Fruit fly (Drosophila melanogaster) whole organism, embryonic: ENCODE data around the gene Lmpt.

Experiments used
- Abd-B ChIP-seq: fragments of 200-800 bp; sonication (Bioruptor generic); optimal IDR thresholded peaks from 2 replicates; lab custom pipeline; 2018; ENCODE audit warnings: missing biosample characterization, mild to moderate bottlenecking, missing genetic modification characterization, moderate library complexity
- CG10209 ChIP-seq: fragments of 200-800 bp; sonication (Bioruptor generic); optimal IDR thresholded peaks from 3 replicates; lab custom pipeline; 2017; ENCODE audit warnings: missing biosample characterization, mild to moderate bottlenecking, missing genetic modification characterization, missing genetic modification reagents
- CG10543 ChIP-seq: fragments of 200-800 bp; sonication (Bioruptor generic); optimal IDR thresholded peaks from 3 replicates; lab custom pipeline; 2017; ENCODE audit warnings: missing biosample characterization, mild to moderate bottlenecking, missing genetic modification characterization, moderate library complexity
- CG10979 ChIP-seq: fragments of 200-800 bp; sonication (Bioruptor generic); optimal IDR thresholded peaks from 2 replicates; lab custom pipeline; 2018; ENCODE audit warnings: missing biosample characterization, mild to moderate bottlenecking, missing genetic modification characterization, moderate library complexity
- CG11085 ChIP-seq: fragments of 200-800 bp; sonication (Bioruptor generic); IDR thresholded peaks from 2 replicates; pipeline ENCODE4 v1.3.6; 2022; ENCODE audit warnings: missing biosample characterization, missing genetic modification characterization
- CG11695 ChIP-seq: fragments of 200-800 bp; sonication (Bioruptor generic); IDR thresholded peaks from 3 replicates; pipeline ENCODE4 v1.3.6; 2022; ENCODE audit warnings: missing biosample characterization, missing genetic modification characterization
- CG12769 ChIP-seq: fragments of 200-800 bp; sonication (Bioruptor generic); optimal IDR thresholded peaks from 2 replicates; lab custom pipeline; 2019; ENCODE audit warnings: missing biosample characterization, mild to moderate bottlenecking, missing genetic modification characterization, moderate library complexity
- CG1647 ChIP-seq: fragments of 200-800 bp; sonication (Bioruptor generic); optimal IDR thresholded peaks from 3 replicates; lab custom pipeline; 2016; ENCODE audit warnings: missing biosample characterization, missing genetic modification characterization
- CG17361 ChIP-seq: fragments of 200-800 bp; sonication (Bioruptor generic); IDR thresholded peaks from 3 replicates; pipeline ENCODE4 v1.3.6; 2022; ENCODE audit warnings: missing biosample characterization, missing genetic modification characterization
- CG17829 ChIP-seq: fragments of 200-800 bp; optimal IDR thresholded peaks from 2 replicates; lab custom pipeline; 2019; ENCODE audit warnings: missing biosample characterization, mild to moderate bottlenecking, missing genetic modification characterization, moderate library complexity
- CG2120 ChIP-seq: fragments of 200-800 bp; sonication (Bioruptor generic); optimal IDR thresholded peaks from 3 replicates; lab custom pipeline; 2016; ENCODE audit warnings: missing biosample characterization, missing genetic modification characterization
- CG30020 ChIP-seq: fragments of 200-800 bp; optimal IDR thresholded peaks from 2 replicates; lab custom pipeline; 2019; ENCODE audit warnings: missing biosample characterization, mild to moderate bottlenecking, missing genetic modification characterization, moderate library complexity
- CG4404 ChIP-seq: fragments of 200-800 bp; sonication (Bioruptor generic); IDR thresholded peaks from 2 replicates; pipeline ENCODE4 v1.3.6; 2022; ENCODE audit warnings: missing biosample characterization, missing genetic modification characterization
- CG4617 ChIP-seq: fragments of 200-800 bp; sonication (Bioruptor generic); optimal IDR thresholded peaks from 3 replicates; lab custom pipeline; 2016; ENCODE audit warnings: missing biosample characterization, missing genetic modification characterization, borderline replicate concordance
- CG6765 ChIP-seq: fragments of 200-800 bp; sonication (Bioruptor generic); optimal IDR thresholded peaks from 3 replicates; lab custom pipeline; 2017; ENCODE audit warnings: missing biosample characterization, mild to moderate bottlenecking, missing genetic modification characterization
- CG7745 ChIP-seq: fragments of 200-800 bp; sonication (Bioruptor generic); optimal IDR thresholded peaks from 2 replicates; lab custom pipeline; 2018; ENCODE audit warnings: missing biosample characterization, mild to moderate bottlenecking, missing genetic modification characterization, moderate library complexity
- CG8388 ChIP-seq: fragments of 200-800 bp; sonication (Bioruptor generic); optimal IDR thresholded peaks from 2 replicates; lab custom pipeline; 2019; ENCODE audit warnings: missing biosample characterization, mild to moderate bottlenecking, missing genetic modification characterization, moderate library complexity
- CG8944 ChIP-seq: fragments of 200-800 bp; sonication (Bioruptor generic); optimal IDR thresholded peaks from 3 replicates; lab custom pipeline; 2016; ENCODE audit warnings: missing biosample characterization, missing genetic modification characterization
- CG9817 ChIP-seq: fragments of 200-800 bp; sonication (Bioruptor generic); optimal IDR thresholded peaks from 2 replicates; lab custom pipeline; 2018; ENCODE audit warnings: missing biosample characterization, mild to moderate bottlenecking, missing genetic modification characterization, moderate library complexity
- CoRest ChIP-seq: fragments of 200-800 bp; sonication (Bioruptor generic); optimal IDR thresholded peaks from 3 replicates; lab custom pipeline; 2018; ENCODE audit warnings: missing biosample characterization, mild to moderate bottlenecking, missing genetic modification characterization, moderate library complexity
- D ChIP-seq, 2 experiments: fragments of 200-800 bp in 1 of 2; fragments of >200 bp in 1 of 2; sonication (Bioruptor generic) in 1 of 2; optimal IDR thresholded peaks; 2 replicates in 1 of 2; 3 replicates in 1 of 2; lab custom pipeline; 2017; ENCODE audit warnings: mild to moderate bottlenecking in 1 of 2, missing biosample characterization in 1 of 2, missing genetic modification characterization in 1 of 2, missing genetic modification reagents in 1 of 2
- Dfd ChIP-seq, 2 experiments: fragments of >200 bp; optimal IDR thresholded peaks; 2 replicates each; lab custom pipeline; 2017; ENCODE audit warnings: missing biosample characterization in 2 of 2, missing genetic modification characterization in 2 of 2
- Eip74EF ChIP-seq, 2 experiments: fragments of 200-800 bp in 1 of 2; fragments of >200 bp in 1 of 2; sonication (Bioruptor generic) in 1 of 2; optimal IDR thresholded peaks; 2 replicates each; lab custom pipeline; 2017 to 2019; ENCODE audit warnings: missing biosample characterization in 2 of 2, missing genetic modification characterization in 2 of 2, mild to moderate bottlenecking in 1 of 2, moderate library complexity in 1 of 2
- Gug ChIP-seq: fragments of 200-800 bp; sonication (Bioruptor generic); IDR thresholded peaks from 4 replicates; pipeline ENCODE4 v1.3.6; 2022; ENCODE audit warnings: missing biosample characterization, missing genetic modification characterization
- H15 ChIP-seq: fragments of 200-800 bp; sonication (Bioruptor generic); IDR thresholded peaks from 3 replicates; pipeline ENCODE4 v1.3.6; 2022; ENCODE audit warnings: missing biosample characterization, missing genetic modification characterization
- Hsf ChIP-seq: fragments of 200-800 bp; sonication (Bioruptor generic); optimal IDR thresholded peaks from 3 replicates; lab custom pipeline; 2016; ENCODE audit warnings: missing biosample characterization, missing genetic modification characterization
- MESR4 ChIP-seq: fragments of 200-800 bp; sonication (Bioruptor generic); optimal IDR thresholded peaks from 2 replicates; lab custom pipeline; 2018; ENCODE audit warnings: missing biosample characterization, mild to moderate bottlenecking, missing genetic modification characterization, moderate library complexity
- Meics ChIP-seq: fragments of 200-800 bp; sonication (Bioruptor generic); optimal IDR thresholded peaks from 2 replicates; lab custom pipeline; 2017; ENCODE audit warnings: missing biosample characterization, mild to moderate bottlenecking, missing genetic modification characterization
- Nf-YC ChIP-seq: fragments of 200-800 bp; optimal IDR thresholded peaks from 3 replicates; lab custom pipeline; 2019; ENCODE audit warnings: missing biosample characterization, mild to moderate bottlenecking, missing genetic modification characterization, moderate library complexity
- Oaz ChIP-seq: fragments of 200-800 bp; sonication (Bioruptor generic); IDR thresholded peaks from 2 replicates; pipeline ENCODE4 v1.3.6; 2022; ENCODE audit warnings: missing biosample characterization, missing genetic modification characterization
- Oli ChIP-seq: fragments of 200-800 bp; sonication (Bioruptor generic); optimal IDR thresholded peaks from 2 replicates; lab custom pipeline; 2018; ENCODE audit warnings: missing biosample characterization, mild to moderate bottlenecking, missing genetic modification characterization, moderate library complexity
- PHDP ChIP-seq: fragments of 200-800 bp; sonication (Bioruptor generic); optimal IDR thresholded peaks from 3 replicates; lab custom pipeline; 2018; ENCODE audit warnings: missing biosample characterization, mild to moderate bottlenecking, missing genetic modification characterization, moderate library complexity
- Sox100B ChIP-seq: fragments of 200-800 bp; sonication (Bioruptor generic); optimal IDR thresholded peaks from 3 replicates; lab custom pipeline; 2018; ENCODE audit warnings: missing biosample characterization, mild to moderate bottlenecking, missing genetic modification characterization
- Usf ChIP-seq: fragments of 200-800 bp; sonication (Bioruptor generic); optimal IDR thresholded peaks from 2 replicates; lab custom pipeline; 2017; ENCODE audit warnings: missing genotype, missing biosample characterization, missing genetic modification characterization
- bowl ChIP-seq: fragments of 200-800 bp; sonication (Bioruptor generic); IDR thresholded peaks from 2 replicates; pipeline ENCODE4 v1.3.6; 2022; ENCODE audit warnings: missing biosample characterization, missing genetic modification characterization
- cad ChIP-seq: fragments of >200 bp; optimal IDR thresholded peaks from 2 replicates; lab custom pipeline; 2017; ENCODE audit warnings: missing biosample characterization, missing genetic modification characterization
- chif ChIP-seq, 2 experiments: fragments of 200-800 bp; sonication (Bioruptor generic); optimal IDR thresholded peaks; 3 replicates each; lab custom pipeline; 2016; ENCODE audit warnings: missing biosample characterization in 2 of 2, missing genetic modification characterization in 2 of 2
- dysf ChIP-seq: fragments of 200-800 bp; sonication (Bioruptor generic); IDR thresholded peaks from 3 replicates; pipeline ENCODE4 v1.3.6; 2022; ENCODE audit warnings: missing biosample characterization, missing genetic modification characterization
- ems ChIP-seq: fragments of 200-800 bp; sonication (Bioruptor generic); optimal IDR thresholded peaks from 3 replicates; lab custom pipeline; 2016; ENCODE audit warnings: missing biosample characterization, missing genetic modification characterization
- ewg ChIP-seq: fragments of 200-800 bp; sonication (Bioruptor generic); optimal IDR thresholded peaks from 3 replicates; lab custom pipeline; 2017; ENCODE audit warnings: mild to moderate bottlenecking, missing biosample characterization, missing genetic modification reagents, missing genetic modification characterization
- fd96Cb ChIP-seq: fragments of 200-800 bp; sonication (Bioruptor generic); optimal IDR thresholded peaks from 2 replicates; lab custom pipeline; 2018; ENCODE audit warnings: missing biosample characterization, mild to moderate bottlenecking, missing genetic modification characterization, moderate library complexity
- jing ChIP-seq: fragments of 200-800 bp; sonication (Bioruptor generic); optimal IDR thresholded peaks from 2 replicates; lab custom pipeline; 2018; ENCODE audit warnings: missing biosample characterization, mild to moderate bottlenecking, missing genetic modification characterization
- lilli ChIP-seq: fragments of 200-800 bp; sonication (Bioruptor generic); optimal IDR thresholded peaks from 3 replicates; lab custom pipeline; 2016; ENCODE audit warnings: missing biosample characterization, missing genetic modification characterization
- mirr ChIP-seq: fragments of 200-800 bp; sonication (Bioruptor generic); optimal IDR thresholded peaks from 3 replicates; lab custom pipeline; 2018; ENCODE audit warnings: missing biosample characterization, mild to moderate bottlenecking, missing genetic modification characterization
- run ChIP-seq: fragments of 200-800 bp; sonication (Bioruptor generic); optimal IDR thresholded peaks from 3 replicates; lab custom pipeline; 2018; ENCODE audit warnings: missing biosample characterization, mild to moderate bottlenecking, missing genetic modification characterization
- sd ChIP-seq: fragments of 200-800 bp; sonication (Bioruptor generic); optimal IDR thresholded peaks from 3 replicates; lab custom pipeline; 2018; ENCODE audit warnings: missing biosample characterization, mild to moderate bottlenecking, missing genetic modification characterization, moderate library complexity
- sens ChIP-seq: fragments of 200-800 bp; sonication (Bioruptor generic); peaks from one replicate; lab custom pipeline; 2016; ENCODE audit warnings: missing biosample characterization, missing genetic modification characterization
- so ChIP-seq: fragments of 200-800 bp; sonication (Bioruptor generic); IDR thresholded peaks from 3 replicates; pipeline ENCODE4 v1.3.6; 2022; ENCODE audit warnings: missing biosample characterization, missing genetic modification characterization
- tgo ChIP-seq: fragments of 200-800 bp; sonication (Bioruptor generic); IDR thresholded peaks from 3 replicates; pipeline ENCODE4 v1.3.6; 2022; ENCODE audit warnings: missing biosample characterization, missing genetic modification characterization
- vvl ChIP-seq: fragments of 200-800 bp; sonication (Bioruptor generic); IDR thresholded peaks from 2 replicates; pipeline ENCODE4 v1.3.6; 2022; ENCODE audit warnings: missing biosample characterization, missing genetic modification characterization

The Lmpt gene

dm6 chr3L:16840540-16840939, 24.6 kb upstream of the Lmpt start (continued):
- TF ChIP-seq CG4617 (no peak), cad (GFP tag; lab: Kevin White, UChicago) (no peak), CG10979 (tag; lab: Kevin White, UChicago) (peak; percentile 30), PHDP (tag; lab: Kevin White, UChicago) (peak; percentile 16), Oli (tag; lab: Kevin White, UChicago) (peak; percentile 27), lilli (peak; percentile 8), CG4404 (GFP tag; lab: Robert Waterston, UW) (no peak), CG17361 (GFP tag; lab: Robert Waterston, UW) (peak; percentile 53; the same call in 1 of the 3 replicates), CG12769 (tag; lab: Kevin White, UChicago) (no peak), CG17829 (tag; lab: Kevin White, UChicago) (no peak), CG11695 (peak; percentile 69), CG8388 (GFP tag; lab: Kevin White, UChicago) (no peak), CG9817 (tag; lab: Kevin White, UChicago) (no peak), Oaz (GFP tag; lab: Robert Waterston, UW) (peak; percentile 29; the same call in 1 of the 2 replicates), MESR4 (no peak), CG10209 (peak; percentile 9), CoRest (tag; lab: Kevin White, UChicago) (peak; percentile 58), Eip74EF (GFP tag; optimal IDR thresholded peaks at IDR 0.05; lab: Kevin White, UChicago) (no peak), CG8944 (GFP tag; lab: Kevin White, UChicago) (no peak), CG1647 (GFP tag; lab: Kevin White, UChicago) (no peak), sd (peak; percentile 31), CG7745 (tag; lab: Kevin White, UChicago) (no peak), H15 (peak; percentile 42; the same call in 1 of the 3 replicates), bowl (no peak), fd96Cb (no peak), CG6765 (GFP tag; lab: Kevin White, UChicago) (peak; percentile 15), Dfd (GFP tag; optimal IDR thresholded peaks at IDR 0.05; lab: Kevin White, UChicago) (no peak), CG2120 (peak; percentile 16), CG10543 (GFP tag; lab: Kevin White, UChicago) (peak; percentile 23), run (no peak), Hsf (GFP tag; lab: Kevin White, UChicago) (peak; percentile 6), dysf (GFP tag; lab: Robert Waterston, UW) (peak; percentile 77; the same call in 2 of the 3 replicates), Abd-B (GFP tag; lab: Kevin White, UChicago) (peak; percentile 30), Gug (GFP tag; lab: Robert Waterston, UW) (no peak), CG11085 (GFP tag; lab: Robert Waterston, UW) (no peak), Usf (no peak), chif (GFP tag; optimal IDR thresholded peaks at IDR 0.05; lab: Kevin White, UChicago) (peak in 1 of 2 experiments; percentile 8), ewg (GFP tag; lab: Kevin White, UChicago) (no peak), so (GFP tag; lab: Robert Waterston, UW) (0 out of 3 replicates have a peak, but pooled peaks have one; percentile 19), tgo (GFP tag; lab: Robert Waterston, UW) (peak; percentile 22; the same call in 2 of the 3 replicates), D (optimal IDR thresholded peaks at IDR 0.05; lab: Kevin White, UChicago) (no peak), D (GFP tag; optimal IDR thresholded peaks at IDR 0.05; lab: Kevin White, UChicago) (no peak), CG30020 (tag; lab: Kevin White, UChicago) (no peak), Sox100B (GFP tag; lab: Kevin White, UChicago) (peak; percentile 19), Nf-YC (peak; percentile 34), mirr (GFP tag; lab: Kevin White, UChicago) (no peak), sens (GFP tag; lab: Kevin White, UChicago) (peak; percentile 62), vvl (GFP tag; lab: Robert Waterston, UW) (no peak), jing (GFP tag; lab: Kevin White, UChicago) (no peak), ems (GFP tag; lab: Kevin White, UChicago) (peak; percentile 20), Meics (GFP tag; lab: Kevin White, UChicago) (peak; percentile 61)
